Worm (Caenorhabditis elegans): Measurements from ENCODE around the gene catp-7.

catp-7 gene

ce11 chrIV:8585076-8586033, at the start of gene catp-7:
Gene catp-7 (plus strand): TSS chrIV:8585983.
- TF ChIP-seq elt-2 (tag; optimal IDR thresholded peaks at IDR 0.05) (peak; percentile 22), pqm-1 (tag; optimal IDR thresholded peaks at IDR 0.05) (peak; percentile 18), dve-1 (tag; optimal IDR thresholded peaks at IDR 0.05) (no peak)

ce11 chrIV:8538011-8538658, 47.6 kb upstream of the catp-7 start:
- TF ChIP-seq dmd-4 (tag; optimal IDR thresholded peaks at IDR 0.05; ENCODE audit: borderline replicate concordance), result no peak

ce11 chrIV:8538659-8539173, 47.1 kb upstream of the catp-7 start, which contains the start of gene hyl-1:
Gene hyl-1 (plus strand): TSS chrIV:8539123.
- TF ChIP-seq ztf-16 (tag; optimal IDR thresholded peaks at IDR 0.05), result no peak
- no peak for TF ChIP-seq pat-9 (tag; optimal IDR thresholded peaks at IDR 0.05)
- TF ChIP-seq ceh-34 (tag; optimal IDR thresholded peaks at IDR 0.05), result no peak
- TF ChIP-seq eyg-1 (tag; optimal IDR thresholded peaks at IDR 0.05), result no peak
- no peak for TF ChIP-seq hlh-13 (GFP tag; optimal IDR thresholded peaks at IDR 0.05)
- TF ChIP-seq K09A11.1 (tag; optimal IDR thresholded peaks at IDR 0.05; ENCODE audit: insufficient read depth), result no peak

ce11 chrIV:8539645-8540044, 46.1 kb upstream of the catp-7 start:
- TF ChIP-seq ceh-14 (tag; optimal IDR thresholded peaks at IDR 0.05), result no peak
- no peak for TF ChIP-seq ceh-6 (GFP tag; optimal IDR thresholded peaks at IDR 0.05)
- no peak for TF ChIP-seq pqm-1 (tag; optimal IDR thresholded peaks at IDR 0.05)
- no peak for TF ChIP-seq K02D7.2 (tag; optimal IDR thresholded peaks at IDR 0.05)
- no peak for TF ChIP-seq fkh-10 (GFP tag; optimal IDR thresholded peaks at IDR 0.05)
- TF ChIP-seq sox-4 (tag; optimal IDR thresholded peaks at IDR 0.05), result no peak
- no peak for TF ChIP-seq ztf-16 (tag; optimal IDR thresholded peaks at IDR 0.05)
- no peak for TF ChIP-seq sox-2 (GFP tag; IDR thresholded peaks at IDR 0.05)
- no peak for TF ChIP-seq unc-86 (tag; optimal IDR thresholded peaks at IDR 0.05)
- TF ChIP-seq pax-1 (tag; optimal IDR thresholded peaks at IDR 0.05), result no peak
- TF ChIP-seq T23F11.4 (GFP tag; optimal IDR thresholded peaks at IDR 0.05), result no peak
- no peak for TF ChIP-seq ceh-45 (GFP tag; IDR thresholded peaks at IDR 0.05)
- no peak for TF ChIP-seq gmeb-2 (tag; optimal IDR thresholded peaks at IDR 0.05)
- no peak for TF ChIP-seq che-1 (tag; optimal IDR thresholded peaks at IDR 0.05)

ce11 chrIV:8540268-8540667, 45.5 kb upstream of the catp-7 start:
- TF ChIP-seq ceh-48 (tag; optimal IDR thresholded peaks at IDR 0.05) (no peak), unc-42 (tag; optimal IDR thresholded peaks at IDR 0.05) (no peak), pat-9 (tag; optimal IDR thresholded peaks at IDR 0.05) (no peak), lin-11 (tag; optimal IDR thresholded peaks at IDR 0.05) (no peak), elt-2 (tag; optimal IDR thresholded peaks at IDR 0.05) (peak; percentile 4), fax-1 (tag; optimal IDR thresholded peaks at IDR 0.05) (no peak), C08G9.2 (tag; optimal IDR thresholded peaks at IDR 0.05) (no peak), tbx-2 (tag; optimal IDR thresholded peaks at IDR 0.05) (no peak)

- peak; percentile 89 for TF ChIP-seq elt-2 (tag; optimal IDR thresholded peaks at IDR 0.05)
- no peak for TF ChIP-seq ttx-3 (tag; optimal IDR thresholded peaks at IDR 0.05)
- TF ChIP-seq madf-2 (tag; optimal IDR thresholded peaks at IDR 0.05), result no peak
- no peak for TF ChIP-seq fkh-10 (GFP tag; optimal IDR thresholded peaks at IDR 0.05)
These were observed 43.5 kb upstream of the catp-7 start for ce11 chrIV:8542272-8542671.
